Worm (Caenorhabditis elegans) whole organism, L1 larva: ENCODE data around the gene D2062.4.
A peak's percentile ranks its signal among the peaks of the same experiment; 100 is the strongest.
"Not testable (repeated sequence)": the region's sequence is repeated elsewhere in the genome, so short reads cannot be mapped to it uniquely, and the experiment has no call there.

Experiments used
- aha-1 ChIP-seq: fragments of 150-350 bp; optimal IDR thresholded peaks from 2 replicates; lab custom pipeline; 2014; ENCODE audit warnings: missing biosample characterization, missing genetic modification characterization
- alr-1 ChIP-seq: fragments of 200-800 bp; sonication (Bioruptor generic); optimal IDR thresholded peaks from 2 replicates; lab custom pipeline; 2018; ENCODE audit warnings: borderline replicate concordance, mild to moderate bottlenecking, missing genetic modification characterization, missing compliant biosample characterization
- blmp-1 ChIP-seq: fragments of 150-350 bp; optimal IDR thresholded peaks from 2 replicates; lab custom pipeline; 2014; ENCODE audit warnings: missing biosample characterization, missing genetic modification characterization
- efl-1 ChIP-seq, 4 experiments: fragments of 150-350 bp; optimal IDR thresholded peaks in 3 of 4; peaks in 1 of 4; 1 replicate in 1 of 4; 2 replicates in 3 of 4; lab custom pipeline; 2014; ENCODE audit warnings: missing biosample characterization in 2 of 4, missing genetic modification characterization in 2 of 4, missing genetic modification reagents in 2 of 4
- efl-3 ChIP-seq: fragments of 200-800 bp; sonication (Bioruptor generic); optimal IDR thresholded peaks from 2 replicates; lab custom pipeline; 2018; ENCODE audit warnings: mild to moderate bottlenecking, missing genetic modification characterization, missing compliant biosample characterization
- fkh-8 ChIP-seq: sonication (generic microtip); optimal IDR thresholded peaks from 2 replicates; lab custom pipeline; 2016; ENCODE audit warnings: mild to moderate bottlenecking, missing genetic modification characterization, missing compliant biosample characterization
- grh-1 ChIP-seq: fragments of 200-800 bp; sonication (Bioruptor generic); IDR thresholded peaks from 2 replicates; pipeline ENCODE4 v1.3.6; 2022; ENCODE audit warnings: missing genetic modification reagents, missing genetic modification characterization, missing compliant biosample characterization
- hpl-2 ChIP-seq: fragments of 150-350 bp; optimal IDR thresholded peaks from 2 replicates; lab custom pipeline; 2014; ENCODE audit warnings: missing biosample characterization, missing genetic modification reagents, missing genetic modification characterization
- irx-1 ChIP-seq: sonication (generic microtip); optimal IDR thresholded peaks from 2 replicates; lab custom pipeline; 2016; ENCODE audit warnings: missing genetic modification characterization, missing compliant biosample characterization
- isw-1 ChIP-seq: fragments of 200-800 bp; sonication (Bioruptor generic); IDR thresholded peaks from 2 replicates; pipeline ENCODE4 v1.3.6; 2022; ENCODE audit warnings: missing genetic modification characterization, missing compliant biosample characterization
- jun-1 ChIP-seq: fragments of 150-350 bp; optimal IDR thresholded peaks from 2 replicates; lab custom pipeline; 2014; ENCODE audit warnings: missing biosample characterization, missing genetic modification reagents, missing genetic modification characterization
- lsy-2 ChIP-seq, 2 experiments: fragments of 150-350 bp; optimal IDR thresholded peaks; 2 replicates each; lab custom pipeline; 2014; ENCODE audit warnings: missing biosample characterization in 2 of 2, missing genetic modification characterization in 2 of 2
- mab-9 ChIP-seq: fragments of 200-800 bp; sonication (Bioruptor generic); IDR thresholded peaks from 2 replicates; pipeline ENCODE4 v1.3.6; 2022; ENCODE audit warnings: missing genetic modification reagents, missing genetic modification characterization, missing compliant biosample characterization
- mdl-1 ChIP-seq, 2 experiments: fragments of 150-350 bp; optimal IDR thresholded peaks; 2 replicates each; lab custom pipeline; 2014 to 2017; ENCODE audit warnings: missing biosample characterization in 2 of 2, missing genetic modification characterization in 2 of 2, inconsistent platforms in 1 of 2
- mef-2 ChIP-seq: fragments of 150-350 bp; optimal IDR thresholded peaks from 2 replicates; lab custom pipeline; 2014; ENCODE audit warnings: missing biosample characterization, missing genetic modification characterization
- nhr-11 ChIP-seq: fragments of 150-350 bp; optimal IDR thresholded peaks from 2 replicates; lab custom pipeline; 2014; ENCODE audit warnings: missing biosample characterization, missing genetic modification characterization
- nhr-12 ChIP-seq: sonication (generic microtip); optimal IDR thresholded peaks from 2 replicates; lab custom pipeline; 2017; ENCODE audit warnings: missing biosample characterization, missing genetic modification characterization
- nhr-19 ChIP-seq: fragments of 200-800 bp; sonication (Bioruptor generic); conservative IDR thresholded peaks from 2 replicates; pipeline ENCODE4 v1.3.6; 2022; ENCODE audit warnings: missing genetic modification characterization, missing compliant biosample characterization
- nhr-237 ChIP-seq: fragments of 150-350 bp; optimal IDR thresholded peaks from 2 replicates; lab custom pipeline; 2014; ENCODE audit warnings: missing biosample characterization, missing genetic modification characterization
- nhr-47 ChIP-seq: sonication (generic microtip); optimal IDR thresholded peaks from 2 replicates; lab custom pipeline; 2016; ENCODE audit warnings: mild to moderate bottlenecking, missing genetic modification characterization, moderate library complexity, missing compliant biosample characterization
- nhr-77 ChIP-seq: fragments of 150-350 bp; optimal IDR thresholded peaks from 2 replicates; lab custom pipeline; 2014; ENCODE audit warnings: missing biosample characterization, missing genetic modification characterization
- nhr-85 ChIP-seq: sonication (generic microtip); peaks from one replicate; lab custom pipeline; 2016; ENCODE audit warnings: missing genetic modification characterization, inconsistent platforms, missing compliant biosample characterization
- pag-3 ChIP-seq: sonication (generic microtip); optimal IDR thresholded peaks from 2 replicates; lab custom pipeline; 2017; ENCODE audit warnings: missing genetic modification characterization, mild to moderate bottlenecking, missing compliant biosample characterization, antibody characterized with exemption, borderline replicate concordance; ENCODE audit not compliant: insufficient read depth
- sox-4 ChIP-seq: sonication (generic microtip); optimal IDR thresholded peaks from 2 replicates; lab custom pipeline; 2016; ENCODE audit warnings: missing genetic modification characterization, missing compliant biosample characterization
- unc-130 ChIP-seq: fragments of 150-350 bp; optimal IDR thresholded peaks from 2 replicates; lab custom pipeline; 2017; ENCODE audit warnings: missing biosample characterization, missing genetic modification characterization, inconsistent platforms
- unc-30 ChIP-seq: sonication (generic microtip); optimal IDR thresholded peaks from 2 replicates; lab custom pipeline; 2017; ENCODE audit warnings: missing biosample characterization, missing genetic modification characterization
- unc-62 ChIP-seq: fragments of 150-350 bp; optimal IDR thresholded peaks from 2 replicates; lab custom pipeline; 2014; ENCODE audit warnings: missing biosample characterization, missing genetic modification reagents, missing genetic modification characterization
- unc-86 ChIP-seq: sonication (generic microtip); optimal IDR thresholded peaks from 2 replicates; lab custom pipeline; 2016; ENCODE audit warnings: missing genetic modification characterization, missing compliant biosample characterization
- unc-98 ChIP-seq: fragments of 200-800 bp; sonication (Bioruptor generic); IDR thresholded peaks from 2 replicates; pipeline ENCODE4 v1.3.6; 2022; ENCODE audit warnings: missing genetic modification characterization, missing compliant biosample characterization
- xbp-1 ChIP-seq: sonication (generic microtip); optimal IDR thresholded peaks from 2 replicates; lab custom pipeline; 2016; ENCODE audit warnings: missing genetic modification characterization, missing compliant biosample characterization
- zag-1 ChIP-seq: fragments of 150-350 bp; optimal IDR thresholded peaks from 2 replicates; lab custom pipeline; 2014; ENCODE audit warnings: missing biosample characterization, missing genetic modification characterization
- ztf-4 ChIP-seq: fragments of 150-350 bp; optimal IDR thresholded peaks from 2 replicates; lab custom pipeline; 2014; ENCODE audit warnings: missing biosample characterization, missing genetic modification characterization

D2062.4 gene

ce11 chrII:2649015-2649414, 25.8 kb downstream of the D2062.4 start (continued):
- no peak for TF ChIP-seq aha-1 (tag; lab: Kevin White, UChicago)

DNA sequence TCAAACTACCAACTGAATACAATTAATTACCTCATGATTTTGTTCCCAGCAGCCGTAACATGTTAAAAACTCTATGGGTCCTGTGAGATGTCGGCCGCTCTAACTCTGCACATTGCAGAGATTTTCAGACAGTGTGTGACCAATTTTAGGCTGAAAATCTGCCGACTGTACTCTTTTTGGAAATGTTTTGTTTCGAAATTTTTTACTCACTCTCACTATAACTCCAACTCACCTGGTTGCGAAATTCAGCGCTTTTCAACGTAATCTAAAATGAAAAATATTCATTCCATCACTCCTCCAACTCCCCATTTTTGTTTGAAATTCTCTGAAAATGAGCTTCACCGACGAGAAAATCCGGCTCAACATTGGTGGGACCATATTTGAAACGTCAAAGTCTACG, 26.3 kb downstream of the D2062.4 start, which contains the start of the genes F22E5.13 and F22E5.6:
TSS of gene F22E5.13 (minus strand) at position 101 of the 400 bp plus-strand sequence.
TSS of gene F22E5.6 (plus strand) at position 297 of the 400 bp plus-strand sequence.
- TF ChIP-seq fkh-8 (tag; lab: Kevin White, UChicago), result no peak
- no peak for TF ChIP-seq hpl-2
- no peak for TF ChIP-seq xbp-1
- no peak for TF ChIP-seq sox-4 (tag; lab: Kevin White, UChicago)
- no peak for TF ChIP-seq nhr-77
- no peak for TF ChIP-seq unc-130 (tag; lab: Kevin White, UChicago)
- no peak for TF ChIP-seq isw-1 (GFP tag; lab: Robert Waterston, UW)
- no peak for TF ChIP-seq nhr-85 (tag; lab: Kevin White, UChicago)
- no peak for TF ChIP-seq nhr-11
- no peak for TF ChIP-seq unc-98 (GFP tag; lab: Robert Waterston, UW)
- TF ChIP-seq efl-3, result no peak
- TF ChIP-seq nhr-47, result no peak
- no peak for TF ChIP-seq zag-1 (tag; lab: Kevin White, UChicago)
- TF ChIP-seq lsy-2 (tag; optimal IDR thresholded peaks at IDR 0.05; lab: Kevin White, UChicago), result no peak
- TF ChIP-seq blmp-1 (tag; lab: Kevin White, UChicago), result no peak
- no peak for TF ChIP-seq jun-1 (tag; lab: Kevin White, UChicago)
- TF ChIP-seq unc-30 (tag; lab: Kevin White, UChicago), result no peak

- TF ChIP-seq unc-86 (tag; lab: Kevin White, UChicago), result no peak
- no peak for TF ChIP-seq unc-130 (tag; lab: Kevin White, UChicago)
- no peak for TF ChIP-seq ztf-4 (tag; lab: Kevin White, UChicago)
- no peak for TF ChIP-seq grh-1
- TF ChIP-seq nhr-12 (tag; lab: Kevin White, UChicago), result no peak
- no peak for TF ChIP-seq pag-3
Measured at ce11 chrII:2656606-2657005, 33.4 kb downstream of the D2062.4 start, which contains the start of gene sri-47. Gene sri-47, plus strand, starts transcription at chrII:2656906.

- TF ChIP-seq nhr-237 (tag; lab: Kevin White, UChicago) (no peak), mef-2 (tag; lab: Kevin White, UChicago) (no peak), fkh-8 (tag; lab: Kevin White, UChicago) (peak; percentile 7), efl-1 (optimal IDR thresholded peaks at IDR 0.05; lab: Kevin White, UChicago) (no peak), efl-1 (GFP tag; optimal IDR thresholded peaks at IDR 0.05 in 1 of 2; lab: Kevin White, UChicago) (peak in 1 of 2 experiments; percentile 13), grh-1 (no peak)
Measured at ce11 chrII:2659364-2659763, 36.2 kb downstream of the D2062.4 start, which contains the start of gene gcy-21. Gene gcy-21, plus strand, starts transcription at chrII:2659664.

DNA sequence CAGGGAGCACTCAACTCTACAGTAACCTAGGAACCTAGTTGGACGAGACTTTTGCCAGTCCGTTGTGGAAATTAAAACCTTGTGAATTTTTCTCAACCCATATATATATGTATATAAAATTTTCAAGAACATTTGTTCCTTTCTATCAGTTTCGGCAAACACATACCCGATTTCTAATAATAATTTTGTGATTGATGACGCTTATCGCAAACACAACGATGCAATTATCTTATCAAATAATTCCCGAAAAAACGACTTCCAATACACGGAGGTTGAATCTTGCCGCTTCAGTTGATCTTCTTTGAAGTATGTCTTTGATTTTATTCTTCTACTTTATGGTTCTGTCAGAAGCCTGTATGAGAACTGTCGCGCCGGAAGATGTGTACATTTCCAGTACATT, 41.9 kb downstream of the D2062.4 start, which contains the start of gene F22E5.2:
TSS of gene F22E5.2 (plus strand) at position 301 of the 400 bp plus-strand sequence.
- not testable (repeated sequence) for TF ChIP-seq isw-1 (GFP tag; lab: Robert Waterston, UW); unc-30 (tag; lab: Kevin White, UChicago); jun-1 (tag; lab: Kevin White, UChicago)

ce11 chrII:2665606-2666005, 42.4 kb downstream of the D2062.4 start, which contains the start of gene F22E5.22:
Gene F22E5.22, plus strand, starts transcription at chrII:2665906.
- TF ChIP-seq hpl-2 (no peak), nhr-19 (GFP tag; lab: Robert Waterston, UW) (no peak), mdl-1 (tag; optimal IDR thresholded peaks at IDR 0.05; lab: Kevin White, UChicago) (no peak), unc-30 (tag; lab: Kevin White, UChicago) (no peak), unc-130 (tag; lab: Kevin White, UChicago) (no peak), irx-1 (no peak), alr-1 (tag; lab: Kevin White, UChicago) (no peak), zag-1 (tag; lab: Kevin White, UChicago) (no peak), mab-9 (no peak), fkh-8 (tag; lab: Kevin White, UChicago) (no peak), unc-62 (no peak), lsy-2 (tag; optimal IDR thresholded peaks at IDR 0.05; lab: Kevin White, UChicago) (no peak)
